Worm (Caenorhabditis elegans): ENCODE results near the gene F01F1.15.

ce11 chrIII:5876867-5877641 is 7.7 kb upstream of the F01F1.15 start:
- TF ChIP-seq hrde-1 (tag; optimal IDR thresholded peaks at IDR 0.05; ENCODE audit: borderline replicate concordance) (no peak), repo-1 (tag; optimal IDR thresholded peaks at IDR 0.05) (no peak), rpc-1 (optimal IDR thresholded peaks at IDR 0.05) (no peak), rpc-1 (tag; optimal IDR thresholded peaks at IDR 0.05) (no peak), ceh-100 (GFP tag; IDR thresholded peaks at IDR 0.05) (no peak), B0019.2 (GFP tag; conservative IDR thresholded peaks at IDR 0.05) (no peak), F49E8.2 (tag; optimal IDR thresholded peaks at IDR 0.05; ENCODE audit: insufficient read depth) (no peak), snpc-1.3 (tag; optimal IDR thresholded peaks at IDR 0.05; ENCODE audit: insufficient read depth) (no peak), hsf-1 (GFP tag; IDR thresholded peaks at IDR 0.05) (0 out of 2 replicates have a peak, but pooled peaks have one; percentile 20), ZK185.1 (tag; optimal IDR thresholded peaks at IDR 0.05; ENCODE audit: poor library complexity, severe bottlenecking) (no peak), lag-1 (GFP tag; IDR thresholded peaks at IDR 0.05) (no peak), attf-3 (GFP tag; conservative IDR thresholded peaks at IDR 0.05) (no peak), lin-54 (GFP tag; optimal IDR thresholded peaks at IDR 0.05) (peak; percentile 4)

All from whole organism, young adult.